Fruit fly (Drosophila melanogaster) whole organism, embryonic: ENCODE measurements around the gene eIF4E7.

Source experiments
- Bgb ChIP-seq: fragments of 200-800 bp; sonication (Bioruptor generic); IDR thresholded peaks from 2 replicates; pipeline ENCODE4 v1.3.6; 2022; ENCODE audit warnings: missing biosample characterization, missing genetic modification characterization; ENCODE audit not compliant: partially characterized antibody
- Blimp-1 ChIP-seq: fragments of 200-800 bp; sonication (Bioruptor generic); optimal IDR thresholded peaks from 3 replicates; lab custom pipeline; 2018; ENCODE audit warnings: missing biosample characterization, missing genetic modification characterization, mild to moderate bottlenecking, moderate library complexity, missing genetic modification reagents
- CG10321 ChIP-seq: fragments of 200-800 bp; sonication (Bioruptor generic); IDR thresholded peaks from 2 replicates; pipeline ENCODE4 v1.3.6; 2022; ENCODE audit warnings: missing biosample characterization, missing genetic modification characterization
- CG11093 ChIP-seq: fragments of 200-800 bp; sonication (Bioruptor generic); IDR thresholded peaks from 3 replicates; pipeline ENCODE4 v1.3.6; 2022; ENCODE audit warnings: missing biosample characterization, missing genetic modification characterization
- CG11560 ChIP-seq: fragments of 200-800 bp; sonication (Bioruptor generic); IDR thresholded peaks from 3 replicates; pipeline ENCODE4 v1.3.6; 2022; ENCODE audit warnings: missing biosample characterization, missing genetic modification characterization
- CG12071 ChIP-seq: fragments of 200-800 bp; sonication (Bioruptor generic); optimal IDR thresholded peaks from 3 replicates; lab custom pipeline; 2018; ENCODE audit warnings: missing biosample characterization, mild to moderate bottlenecking, missing genetic modification characterization
- CG1529 ChIP-seq: fragments of 200-800 bp; sonication (Bioruptor generic); optimal IDR thresholded peaks from 3 replicates; lab custom pipeline; 2018; ENCODE audit warnings: missing biosample characterization, missing genetic modification characterization
- CG15696 ChIP-seq: fragments of 200-800 bp; sonication (Bioruptor generic); optimal IDR thresholded peaks from 2 replicates; lab custom pipeline; 2019; ENCODE audit warnings: missing biosample characterization, mild to moderate bottlenecking, missing genetic modification characterization, moderate library complexity
- CG17359 ChIP-seq: fragments of 200-800 bp; sonication (Bioruptor generic); optimal IDR thresholded peaks from 3 replicates; lab custom pipeline; 2018; ENCODE audit warnings: missing biosample characterization, mild to moderate bottlenecking, missing genetic modification characterization, moderate library complexity
- CG17829 ChIP-seq: fragments of 200-800 bp; optimal IDR thresholded peaks from 2 replicates; lab custom pipeline; 2019; ENCODE audit warnings: missing biosample characterization, mild to moderate bottlenecking, missing genetic modification characterization, moderate library complexity
- CG17912 ChIP-seq: fragments of 200-800 bp; sonication (Bioruptor generic); optimal IDR thresholded peaks from 2 replicates; lab custom pipeline; 2018; ENCODE audit warnings: missing biosample characterization, mild to moderate bottlenecking, missing genetic modification characterization
- CG18764 ChIP-seq: fragments of 200-800 bp; sonication (Bioruptor generic); optimal IDR thresholded peaks from 3 replicates; lab custom pipeline; 2016; ENCODE audit warnings: missing biosample characterization, missing genetic modification characterization
- CG2889 ChIP-seq: fragments of 200-800 bp; sonication (Bioruptor generic); IDR thresholded peaks from 3 replicates; pipeline ENCODE4 v1.3.6; 2022; ENCODE audit warnings: missing biosample characterization, missing genetic modification characterization
- CG34422 ChIP-seq: fragments of 200-800 bp; sonication (Bioruptor generic); IDR thresholded peaks from 3 replicates; pipeline ENCODE4 v1.3.6; 2022; ENCODE audit warnings: missing biosample characterization, missing genetic modification characterization
- CG4854 ChIP-seq: fragments of 200-800 bp; sonication (Bioruptor generic); optimal IDR thresholded peaks from 2 replicates; lab custom pipeline; 2016; ENCODE audit warnings: missing biosample characterization, missing genetic modification characterization, inconsistent platforms
- CG5180 ChIP-seq: fragments of 200-800 bp; sonication (Bioruptor generic); optimal IDR thresholded peaks from 3 replicates; lab custom pipeline; 2017; ENCODE audit warnings: missing biosample characterization, missing genetic modification characterization, mild to moderate bottlenecking, moderate library complexity, missing genetic modification reagents
- CG7987 ChIP-seq: fragments of 200-800 bp; sonication (Bioruptor generic); optimal IDR thresholded peaks from 2 replicates; lab custom pipeline; 2018; ENCODE audit warnings: missing biosample characterization, mild to moderate bottlenecking, missing genetic modification characterization, moderate library complexity
- CG8388 ChIP-seq: fragments of 200-800 bp; sonication (Bioruptor generic); optimal IDR thresholded peaks from 2 replicates; lab custom pipeline; 2019; ENCODE audit warnings: missing biosample characterization, mild to moderate bottlenecking, missing genetic modification characterization, moderate library complexity
- D ChIP-seq, 2 experiments: fragments of 200-800 bp in 1 of 2; fragments of >200 bp in 1 of 2; sonication (Bioruptor generic) in 1 of 2; optimal IDR thresholded peaks; 2 replicates in 1 of 2; 3 replicates in 1 of 2; lab custom pipeline; 2017; ENCODE audit warnings: mild to moderate bottlenecking in 1 of 2, missing biosample characterization in 1 of 2, missing genetic modification characterization in 1 of 2, missing genetic modification reagents in 1 of 2
- Dbx ChIP-seq: fragments of 200-800 bp; sonication (Bioruptor generic); IDR thresholded peaks from 3 replicates; pipeline ENCODE4 v1.3.6; 2022; ENCODE audit warnings: missing biosample characterization, missing genetic modification characterization
- Deaf1 ChIP-seq: fragments of 200-800 bp; optimal IDR thresholded peaks from 3 replicates; lab custom pipeline; 2019; ENCODE audit warnings: missing biosample characterization, mild to moderate bottlenecking, missing genetic modification characterization, moderate library complexity
- Dll ChIP-seq: fragments of 200-800 bp; sonication (Bioruptor generic); IDR thresholded peaks from 4 replicates; pipeline ENCODE4 v1.3.6; 2022; ENCODE audit warnings: missing biosample characterization, missing genetic modification characterization; ENCODE audit not compliant: partially characterized antibody
- HLH4C ChIP-seq: fragments of 200-800 bp; sonication (Bioruptor generic); IDR thresholded peaks from 3 replicates; pipeline ENCODE4 v1.3.6; 2022; ENCODE audit warnings: missing biosample characterization, missing genetic modification characterization; ENCODE audit not compliant: partially characterized antibody
- Hr39 ChIP-seq: fragments of >200 bp; optimal IDR thresholded peaks from 2 replicates; lab custom pipeline; 2017
- Mad ChIP-seq: fragments of 200-800 bp; sonication (Bioruptor generic); optimal IDR thresholded peaks from 2 replicates; lab custom pipeline; 2016; ENCODE audit warnings: missing biosample characterization, missing genetic modification characterization
- NFAT ChIP-seq: fragments of 200-800 bp; sonication (Bioruptor generic); IDR thresholded peaks from 2 replicates; pipeline ENCODE4 v1.3.6; 2022; ENCODE audit warnings: missing biosample characterization, missing genetic modification characterization
- PHDP ChIP-seq: fragments of 200-800 bp; sonication (Bioruptor generic); optimal IDR thresholded peaks from 3 replicates; lab custom pipeline; 2018; ENCODE audit warnings: missing biosample characterization, mild to moderate bottlenecking, missing genetic modification characterization, moderate library complexity
- Pdp1 ChIP-seq, 2 experiments: fragments of 200-800 bp; sonication (Bioruptor generic); optimal IDR thresholded peaks; 3 replicates each; lab custom pipeline; 2016; ENCODE audit warnings: missing biosample characterization in 2 of 2, missing genetic modification characterization in 2 of 2, mild to moderate bottlenecking in 1 of 2, moderate library complexity in 1 of 2
- Trl ChIP-seq, 3 experiments: fragments of >200 bp in 2 of 3; fragments of 200-800 bp in 1 of 3; sonication (Bioruptor generic) in 1 of 3; optimal IDR thresholded peaks; 2 replicates in 1 of 3; 3 replicates in 2 of 3; lab custom pipeline; 2016 to 2017; ENCODE audit warnings: missing biosample characterization in 1 of 3, missing genetic modification characterization in 1 of 3
- abd-A ChIP-seq: fragments of 200-800 bp; sonication (Bioruptor generic); optimal IDR thresholded peaks from 3 replicates; lab custom pipeline; 2019; ENCODE audit warnings: missing biosample characterization, mild to moderate bottlenecking, missing genetic modification characterization, moderate library complexity
- btn ChIP-seq: fragments of 200-800 bp; sonication (Bioruptor generic); optimal IDR thresholded peaks from 2 replicates; lab custom pipeline; 2016; ENCODE audit warnings: missing biosample characterization, missing genetic modification characterization
- chif ChIP-seq, 2 experiments: fragments of 200-800 bp; sonication (Bioruptor generic); optimal IDR thresholded peaks; 3 replicates each; lab custom pipeline; 2016; ENCODE audit warnings: missing biosample characterization in 2 of 2, missing genetic modification characterization in 2 of 2
- ftz-f1 ChIP-seq: fragments of 200-800 bp; sonication (Bioruptor generic); optimal IDR thresholded peaks from 2 replicates; lab custom pipeline; 2016; ENCODE audit warnings: missing biosample characterization, missing genetic modification characterization
- gsb-n ChIP-seq: fragments of 200-800 bp; sonication (Bioruptor generic); optimal IDR thresholded peaks from 3 replicates; lab custom pipeline; 2018; ENCODE audit warnings: missing biosample characterization, mild to moderate bottlenecking, missing genetic modification characterization
- ham ChIP-seq: fragments of 200-800 bp; sonication (Bioruptor generic); IDR thresholded peaks from 2 replicates; pipeline ENCODE4 v1.3.6; 2022; ENCODE audit warnings: missing biosample characterization, missing genetic modification characterization
- her ChIP-seq: fragments of 200-800 bp; sonication (Bioruptor generic); optimal IDR thresholded peaks from 2 replicates; lab custom pipeline; 2016; ENCODE audit warnings: missing biosample characterization, missing genetic modification characterization
- hth ChIP-seq: fragments of >200 bp; optimal IDR thresholded peaks from 2 replicates; lab custom pipeline; 2017; ENCODE audit warnings: inconsistent platforms
- maf-S ChIP-seq: fragments of 200-800 bp; sonication (Bioruptor generic); optimal IDR thresholded peaks from 2 replicates; lab custom pipeline; 2016; ENCODE audit warnings: missing biosample characterization, missing genetic modification characterization
- pb ChIP-seq: fragments of 200-800 bp; sonication (Bioruptor generic); optimal IDR thresholded peaks from 3 replicates; lab custom pipeline; 2016; ENCODE audit warnings: missing biosample characterization, missing genetic modification characterization
- salm ChIP-seq: fragments of 200-800 bp; sonication (Bioruptor generic); optimal IDR thresholded peaks from 2 replicates; lab custom pipeline; 2018; ENCODE audit warnings: missing biosample characterization, mild to moderate bottlenecking, missing genetic modification characterization
- tll ChIP-seq, 2 experiments: fragments of 200-800 bp in 1 of 2; fragments of >200 bp in 1 of 2; sonication (Bioruptor generic) in 1 of 2; optimal IDR thresholded peaks; 2 replicates each; lab custom pipeline; 2017 to 2019; ENCODE audit warnings: missing biosample characterization in 2 of 2, missing genetic modification characterization in 2 of 2, mild to moderate bottlenecking in 1 of 2, moderate library complexity in 1 of 2
- usp ChIP-seq: fragments of >200 bp; optimal IDR thresholded peaks from 2 replicates; lab custom pipeline; 2017; ENCODE audit warnings: missing biosample characterization, missing genetic modification characterization
- vfl ChIP-seq: fragments of 200-800 bp; sonication (Bioruptor generic); optimal IDR thresholded peaks from 2 replicates; lab custom pipeline; 2016; ENCODE audit warnings: missing biosample characterization, missing genetic modification characterization

Gene eIF4E7

dm6 chrX:1209251-1210020 is 47.2 kb upstream of the eIF4E7 start, which contains the start of gene CG11382 (continued):
- TF ChIP-seq Trl (optimal IDR thresholded peaks at IDR 0.05; lab: Kevin White, UChicago) (peak; percentile 10 to 57), Trl (GFP tag; optimal IDR thresholded peaks at IDR 0.05; lab: Kevin White, UChicago) (no peak), D (optimal IDR thresholded peaks at IDR 0.05; lab: Kevin White, UChicago) (no peak), D (GFP tag; optimal IDR thresholded peaks at IDR 0.05; lab: Kevin White, UChicago) (no peak), Dll (GFP tag; lab: Robert Waterston, UW) (0 out of 4 replicates have a peak, but pooled peaks have one; percentile 39), her (GFP tag; lab: Kevin White, UChicago) (no peak), CG12071 (GFP tag; lab: Kevin White, UChicago) (no peak), Dbx (GFP tag; lab: Robert Waterston, UW) (no peak), Mad (no peak), Bgb (GFP tag; lab: Robert Waterston, UW) (no peak), CG17829 (tag; lab: Kevin White, UChicago) (no peak), maf-S (no peak), Hr39 (lab: Kevin White, UChicago) (no peak), Deaf1 (tag; lab: Kevin White, UChicago) (no peak), NFAT (no peak), ham (no peak), CG11560 (tag; lab: Robert Waterston, UW) (no peak), pb (no peak), PHDP (tag; lab: Kevin White, UChicago) (no peak), Pdp1 (GFP tag; optimal IDR thresholded peaks at IDR 0.05; lab: Kevin White, UChicago) (no peak), CG18764 (GFP tag; lab: Kevin White, UChicago) (no peak), CG15696 (peak; percentile 15), CG11093 (no peak), CG5180 (GFP tag; lab: Kevin White, UChicago) (no peak), HLH4C (GFP tag; lab: Robert Waterston, UW) (no peak), CG4854 (GFP tag; lab: Kevin White, UChicago) (no peak)

- TF ChIP-seq abd-A (tag; lab: Kevin White, UChicago), result no peak
- no peak for TF ChIP-seq CG17359 (tag; lab: Kevin White, UChicago)
Observed at dm6 chrX:1206437-1206836, 44.2 kb upstream of the eIF4E7 start, which contains the start of gene CG14624. Gene CG14624, plus strand, starts transcription at chrX:1206737.

dm6 chrX:1203477-1203876 is 41.3 kb upstream of the eIF4E7 start, which contains the start of gene CG11381:
Gene CG11381, plus strand, starts transcription at chrX:1203777.
- TF ChIP-seq hth (lab: Kevin White, UChicago) (no peak), gsb-n (tag; lab: Kevin White, UChicago) (no peak), btn (GFP tag; lab: Kevin White, UChicago) (no peak), ftz-f1 (GFP tag; lab: Kevin White, UChicago) (no peak)

DNA sequence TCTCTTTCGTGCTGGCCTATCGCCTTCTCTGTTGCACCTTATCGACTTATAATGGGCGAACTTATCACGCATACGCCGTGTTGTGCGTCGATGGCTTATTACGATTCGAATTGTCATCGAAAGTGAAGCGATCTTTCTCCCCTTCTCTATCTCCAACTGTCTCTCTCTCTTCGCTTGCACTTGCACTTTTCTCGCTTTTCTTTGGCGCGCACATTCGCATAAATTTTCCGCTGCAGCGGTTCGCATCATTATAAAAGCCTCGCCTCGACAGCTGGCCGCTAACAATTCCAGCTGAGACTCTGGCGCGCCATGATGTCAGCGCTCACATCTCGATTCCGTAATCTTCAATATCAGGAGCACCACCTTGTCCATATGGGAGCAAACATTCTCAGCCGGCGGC is 37.1 kb upstream of the eIF4E7 start, which contains the start of gene CG14625:
Gene CG14625 (plus strand): TSS at position 301 of the 400 bp plus-strand sequence.
- peak; percentile 10 for TF ChIP-seq Blimp-1
- TF ChIP-seq Pdp1 (GFP tag; optimal IDR thresholded peaks at IDR 0.05; lab: Kevin White, UChicago), result no peak

DNA sequence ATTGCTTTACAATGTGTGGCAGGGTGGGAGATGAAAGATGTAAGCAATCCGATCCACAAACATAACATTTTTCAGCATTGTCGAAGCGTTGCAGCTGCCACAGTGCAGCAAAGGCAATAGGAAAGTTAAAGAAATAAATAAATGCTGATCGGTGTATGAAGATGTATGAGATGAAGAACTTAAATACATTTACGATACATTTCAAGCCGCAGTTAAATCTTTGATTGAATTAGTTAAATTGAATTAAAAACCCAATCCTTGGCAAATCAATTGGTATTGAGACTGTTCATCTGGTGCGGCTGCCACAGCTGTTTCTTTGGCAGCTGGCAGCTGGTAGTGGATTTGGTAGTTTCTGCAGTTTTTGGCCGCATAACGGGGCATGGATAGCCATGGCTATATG is 35.7 kb upstream of the eIF4E7 start:
- TF ChIP-seq vfl (GFP tag; lab: Kevin White, UChicago), result no peak
- TF ChIP-seq CG7987 (GFP tag; lab: Kevin White, UChicago), result no peak
- no peak for TF ChIP-seq tll (GFP tag; optimal IDR thresholded peaks at IDR 0.05; lab: Kevin White, UChicago)
- no peak for TF ChIP-seq CG1529
- TF ChIP-seq CG10321 (GFP tag; lab: Robert Waterston, UW), result no peak
- no peak for TF ChIP-seq chif (GFP tag; optimal IDR thresholded peaks at IDR 0.05; lab: Kevin White, UChicago)
- no peak for TF ChIP-seq usp
- TF ChIP-seq CG34422, result no peak
- no peak for TF ChIP-seq CG2889 (GFP tag; lab: Robert Waterston, UW)
- TF ChIP-seq CG8388 (GFP tag; lab: Kevin White, UChicago), result no peak
- no peak for TF ChIP-seq ham
- TF ChIP-seq salm (tag; lab: Kevin White, UChicago), result no peak
- TF ChIP-seq CG17912, result no peak
